Worm (Caenorhabditis elegans) whole organism, L4 larva: ENCODE data around the gene srw-24.

Experiments
- D1046.2 ChIP-seq: fragments of 200-800 bp; sonication (Bioruptor generic); IDR thresholded peaks from 2 replicates; pipeline ENCODE4 v1.3.6; 2022; ENCODE audit warnings: missing genetic modification characterization, missing compliant biosample characterization
- F37D6.2 ChIP-seq: sonication (generic microtip); optimal IDR thresholded peaks from 2 replicates; lab custom pipeline; 2016; ENCODE audit warnings: mild to moderate bottlenecking, missing genetic modification characterization, missing compliant biosample characterization
- F44E2.7 ChIP-seq: fragments of 200-800 bp; sonication (Bioruptor generic); IDR thresholded peaks from 2 replicates; pipeline ENCODE4 v2.1.2; 2022; ENCODE audit warnings: missing genetic modification characterization, missing compliant biosample characterization
- F49E8.2 ChIP-seq: sonication (generic microtip); optimal IDR thresholded peaks from 2 replicates; lab custom pipeline; 2016; ENCODE audit warnings: missing compliant biosample characterization, mild to moderate bottlenecking, missing genetic modification characterization, borderline replicate concordance
- T20F7.1 ChIP-seq: fragments of 200-800 bp; sonication (Bioruptor generic); optimal IDR thresholded peaks from 2 replicates; lab custom pipeline; 2018; ENCODE audit warnings: mild to moderate bottlenecking, missing genetic modification characterization, missing compliant biosample characterization
- T26A8.4 ChIP-seq: fragments of 200-800 bp; sonication (Bioruptor generic); IDR thresholded peaks from 2 replicates; pipeline ENCODE4 v1.3.6; 2022; ENCODE audit warnings: missing genetic modification characterization, missing compliant biosample characterization
- Y5F2A.4 ChIP-seq: fragments of 200-800 bp; sonication (Bioruptor generic); optimal IDR thresholded peaks from 2 replicates; lab custom pipeline; 2018; ENCODE audit warnings: mild to moderate bottlenecking, missing genetic modification characterization, missing compliant biosample characterization
- aha-1 ChIP-seq: fragments of 150-350 bp; peaks from one replicate; lab custom pipeline; 2014; ENCODE audit warnings: missing biosample characterization, missing genetic modification characterization
- aly-2 ChIP-seq: sonication (generic microtip); optimal IDR thresholded peaks from 2 replicates; lab custom pipeline; 2018; ENCODE audit warnings: missing biosample characterization, missing genetic modification characterization
- ama-1 ChIP-seq: fragments of 150-350 bp; optimal IDR thresholded peaks from 2 replicates; lab custom pipeline; 2014; ENCODE audit warnings: inconsistent platforms, mixed read lengths
- arid-1 ChIP-seq: fragments of 200-800 bp; sonication (Bioruptor generic); conservative IDR thresholded peaks from 2 replicates; pipeline ENCODE4 v1.3.6; 2022; ENCODE audit warnings: missing genetic modification reagents, missing genetic modification characterization, missing compliant biosample characterization
- attf-4 ChIP-seq: sonication (generic microtip); optimal IDR thresholded peaks from 3 replicates; lab custom pipeline; 2017; ENCODE audit warnings: missing biosample characterization, missing genetic modification characterization
- ceh-44 ChIP-seq: fragments of 200-800 bp; sonication (Bioruptor generic); IDR thresholded peaks from 2 replicates; pipeline ENCODE4 v1.3.6; 2022; ENCODE audit warnings: missing genetic modification reagents, missing genetic modification characterization, missing compliant biosample characterization
- ceh-62 ChIP-seq: sonication (generic microtip); optimal IDR thresholded peaks from 2 replicates; lab custom pipeline; 2017; ENCODE audit warnings: missing biosample characterization, missing genetic modification characterization
- ces-1 ChIP-seq: fragments of 150-350 bp; sonication (generic microtip); optimal IDR thresholded peaks from 4 replicates; lab custom pipeline; 2014; ENCODE audit warnings: missing biosample characterization, missing genetic modification reagents, missing genetic modification characterization
- ctbp-1 ChIP-seq: fragments of 200-800 bp; sonication (Bioruptor generic); IDR thresholded peaks from 2 replicates; pipeline ENCODE4 v1.3.6; 2022; ENCODE audit warnings: missing genetic modification reagents, missing genetic modification characterization, missing compliant biosample characterization
- dmd-9 ChIP-seq: fragments of 200-800 bp; sonication (Bioruptor generic); IDR thresholded peaks from 2 replicates; pipeline ENCODE4 v1.3.6; 2022; ENCODE audit warnings: missing genetic modification reagents, missing genetic modification characterization, missing compliant biosample characterization
- duxl-1 ChIP-seq: sonication (generic microtip); optimal IDR thresholded peaks from 2 replicates; lab custom pipeline; 2016; ENCODE audit warnings: mild to moderate bottlenecking, missing genetic modification characterization, moderate library complexity, missing compliant biosample characterization; ENCODE audit not compliant: poor library complexity
- egl-27 ChIP-seq: sonication (generic microtip); optimal IDR thresholded peaks from 3 replicates; lab custom pipeline; 2017; ENCODE audit warnings: missing biosample characterization, missing genetic modification reagents, missing genetic modification characterization
- hlh-11 ChIP-seq: fragments of 200-800 bp; sonication (Bioruptor generic); optimal IDR thresholded peaks from 2 replicates; lab custom pipeline; 2018; ENCODE audit warnings: mild to moderate bottlenecking, missing genetic modification characterization, missing compliant biosample characterization
- hlh-30 ChIP-seq: sonication (generic microtip); optimal IDR thresholded peaks from 2 replicates; lab custom pipeline; 2017; ENCODE audit warnings: antibody characterized with exemption, mild to moderate bottlenecking, missing genetic modification characterization, missing compliant biosample characterization; ENCODE audit not compliant: insufficient read depth
- lim-7 ChIP-seq: fragments of 200-800 bp; sonication (Bioruptor generic); IDR thresholded peaks from 2 replicates; pipeline ENCODE4 v1.3.6; 2022; ENCODE audit warnings: missing genetic modification characterization, missing compliant biosample characterization
- lin-1 ChIP-seq: fragments of 200-800 bp; sonication (Bioruptor generic); IDR thresholded peaks from 2 replicates; pipeline ENCODE4 v1.3.6; 2022; ENCODE audit warnings: missing genetic modification reagents, missing genetic modification characterization, missing compliant biosample characterization
- lin-13 ChIP-seq: fragments of 150-350 bp; optimal IDR thresholded peaks from 2 replicates; lab custom pipeline; 2014; ENCODE audit warnings: missing biosample characterization, missing genetic modification reagents, missing genetic modification characterization
- lin-15B ChIP-seq: fragments of 150-350 bp; sonication (generic microtip); optimal IDR thresholded peaks from 3 replicates; lab custom pipeline; 2014; ENCODE audit warnings: missing biosample characterization, missing genetic modification characterization
- lin-29 ChIP-seq: fragments of 200-800 bp; sonication (Bioruptor generic); IDR thresholded peaks from 2 replicates; pipeline ENCODE4 v1.3.6; 2022; ENCODE audit warnings: missing genetic modification reagents, missing genetic modification characterization, missing compliant biosample characterization
- lir-3 ChIP-seq: sonication (generic microtip); optimal IDR thresholded peaks from 2 replicates; lab custom pipeline; 2016; ENCODE audit warnings: mild to moderate bottlenecking, missing genetic modification characterization, missing compliant biosample characterization
- madf-9 ChIP-seq: fragments of 200-800 bp; sonication (Bioruptor generic); conservative IDR thresholded peaks from 2 replicates; pipeline ENCODE4 v1.3.6; 2022; ENCODE audit warnings: missing genetic modification reagents, missing genetic modification characterization, missing compliant biosample characterization
- mdt-29 ChIP-seq: fragments of 200-800 bp; sonication (Bioruptor generic); IDR thresholded peaks from 2 replicates; pipeline ENCODE4 v1.3.6; 2022; ENCODE audit warnings: missing genetic modification reagents, missing genetic modification characterization, missing compliant biosample characterization
- mep-1 ChIP-seq: fragments of 150-350 bp; sonication (generic microtip); optimal IDR thresholded peaks from 3 replicates; lab custom pipeline; 2014; ENCODE audit warnings: missing biosample characterization, missing genetic modification characterization
- mes-2 ChIP-seq: sonication (generic microtip); optimal IDR thresholded peaks from 2 replicates; lab custom pipeline; 2016; ENCODE audit warnings: missing genotype, mild to moderate bottlenecking, missing genetic modification characterization, missing compliant biosample characterization; ENCODE audit not compliant: poor library complexity, severe bottlenecking
- mxl-2 ChIP-seq: fragments of 200-800 bp; sonication (Bioruptor generic); conservative IDR thresholded peaks from 2 replicates; pipeline ENCODE4 v1.3.6; 2022; ENCODE audit warnings: missing genetic modification reagents, missing genetic modification characterization, missing compliant biosample characterization
- mxl-3 ChIP-seq: fragments of 200-800 bp; sonication (Bioruptor generic); optimal IDR thresholded peaks from 2 replicates; lab custom pipeline; 2018; ENCODE audit warnings: mild to moderate bottlenecking, missing genetic modification characterization, missing compliant biosample characterization
- nhr-10 ChIP-seq: fragments of 150-350 bp; optimal IDR thresholded peaks from 2 replicates; lab custom pipeline; 2014; ENCODE audit warnings: missing biosample characterization, missing genetic modification characterization
- nhr-11 ChIP-seq: fragments of 150-350 bp; optimal IDR thresholded peaks from 2 replicates; lab custom pipeline; 2014; ENCODE audit warnings: missing biosample characterization, missing genetic modification characterization
- nhr-237 ChIP-seq: sonication (generic microtip); optimal IDR thresholded peaks from 2 replicates; lab custom pipeline; 2017; ENCODE audit warnings: missing biosample characterization, missing genetic modification characterization
- nhr-25 ChIP-seq: sonication (generic microtip); optimal IDR thresholded peaks from 2 replicates; lab custom pipeline; 2017; ENCODE audit warnings: missing genetic modification characterization, mild to moderate bottlenecking, missing compliant biosample characterization, antibody characterized with exemption, moderate library complexity, borderline replicate concordance; ENCODE audit not compliant: insufficient read depth
- nhr-28 ChIP-seq: fragments of 150-350 bp; optimal IDR thresholded peaks from 2 replicates; lab custom pipeline; 2014; ENCODE audit warnings: missing biosample characterization, missing genetic modification characterization
- nhr-77 ChIP-seq: fragments of 150-350 bp; optimal IDR thresholded peaks from 2 replicates; lab custom pipeline; 2014; ENCODE audit warnings: missing biosample characterization, missing genetic modification characterization
- pha-4 ChIP-seq, 2 experiments: fragments of 150-350 bp in 1 of 2; fragments of 200-800 bp in 1 of 2; sonication (Bioruptor generic) in 1 of 2; IDR thresholded peaks in 1 of 2; optimal IDR thresholded peaks in 1 of 2; 2 replicates each; pipeline versions ENCODE4 v1.3.6 to Lab custom; 2014 to 2022; ENCODE audit warnings: missing genetic modification characterization in 2 of 2, missing genetic modification reagents in 2 of 2, missing biosample characterization in 1 of 2, missing compliant biosample characterization in 1 of 2
- pqm-1 ChIP-seq: sonication (generic microtip); optimal IDR thresholded peaks from 2 replicates; lab custom pipeline; 2017; ENCODE audit warnings: missing biosample characterization, missing genetic modification characterization
- sdz-12 ChIP-seq: fragments of 200-800 bp; sonication (Bioruptor generic); optimal IDR thresholded peaks from 2 replicates; lab custom pipeline; 2018; ENCODE audit warnings: mild to moderate bottlenecking, missing genetic modification characterization, missing compliant biosample characterization
- unc-130 ChIP-seq: sonication (generic microtip); optimal IDR thresholded peaks from 2 replicates; lab custom pipeline; 2016; ENCODE audit warnings: missing genetic modification reagents, missing genetic modification characterization, missing compliant biosample characterization
- unc-62 ChIP-seq, 3 experiments: fragments of 150-350 bp in 1 of 3; sonication (generic microtip); optimal IDR thresholded peaks in 2 of 3; peaks in 1 of 3; 1 replicate in 1 of 3; 2 replicates in 2 of 3; lab custom pipeline; 2014 to 2017; ENCODE audit warnings: missing biosample characterization in 3 of 3, missing genetic modification characterization in 3 of 3, missing genetic modification reagents in 3 of 3, missing genotype in 1 of 3
- vab-7 ChIP-seq: fragments of 200-800 bp; sonication (Bioruptor generic); IDR thresholded peaks from 2 replicates; pipeline ENCODE4 v1.3.6; 2022; ENCODE audit warnings: missing genetic modification reagents, missing genetic modification characterization, missing compliant biosample characterization
- zip-11 ChIP-seq: fragments of 200-800 bp; sonication (Bioruptor generic); IDR thresholded peaks from 2 replicates; pipeline ENCODE4 v1.3.6; 2022; ENCODE audit warnings: missing genetic modification characterization, missing compliant biosample characterization
- ztf-11 ChIP-seq: fragments of 150-350 bp; optimal IDR thresholded peaks from 2 replicates; lab custom pipeline; 2014; ENCODE audit warnings: missing biosample characterization, missing genetic modification characterization
- ztf-7 ChIP-seq: fragments of 150-350 bp; optimal IDR thresholded peaks from 2 replicates; lab custom pipeline; 2014; ENCODE audit warnings: missing biosample characterization, missing genetic modification characterization

The srw-24 gene

DNA sequence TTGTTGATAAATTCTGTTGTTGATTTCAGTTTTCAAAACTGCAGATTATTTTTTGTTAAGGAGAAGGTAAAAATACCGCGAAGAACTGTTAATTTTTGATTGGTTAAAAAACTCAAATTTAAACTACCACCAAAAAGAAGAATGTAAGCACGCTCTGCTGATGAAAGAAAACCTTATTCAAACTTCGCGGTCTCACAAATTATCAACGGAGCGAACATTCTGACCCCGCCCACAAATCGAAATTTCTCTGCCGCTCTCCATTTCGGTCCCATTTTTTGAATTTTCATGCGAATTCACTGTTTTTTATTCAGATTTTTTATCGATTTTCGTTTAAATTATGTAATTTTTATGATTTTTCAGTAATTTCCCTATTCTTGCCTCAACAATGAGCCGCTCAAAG lies 34.2 kb upstream of the srw-24 start, which contains the start of gene cyn-3 (continued):
- TF ChIP-seq attf-4 (tag; lab: Kevin White, UChicago) (no peak), egl-27 (tag; lab: Kevin White, UChicago) (no peak), ceh-44 (GFP tag; lab: Robert Waterston, UW) (no peak), nhr-237 (tag; lab: Kevin White, UChicago) (no peak), arid-1 (GFP tag; lab: Robert Waterston, UW) (peak; percentile 71), lin-29 (GFP tag; lab: Robert Waterston, UW) (no peak), nhr-28 (tag; lab: Kevin White, UChicago) (peak; percentile 59), ces-1 (GFP tag; lab: Kevin White, UChicago) (no peak), F44E2.7 (GFP tag; lab: Robert Waterston, UW) (no peak), hlh-30 (tag; lab: Kevin White, UChicago) (peak; percentile 79), mxl-2 (no peak), nhr-25 (tag; lab: Kevin White, UChicago) (peak; percentile 28), T20F7.1 (GFP tag; lab: Kevin White, UChicago) (peak; percentile 77), ctbp-1 (GFP tag; lab: Robert Waterston, UW) (peak; percentile 67), duxl-1 (tag; lab: Kevin White, UChicago) (peak; percentile 51), madf-9 (GFP tag; lab: Robert Waterston, UW) (no peak), mep-1 (tag; lab: Kevin White, UChicago) (peak; percentile 86), aha-1 (tag; lab: Kevin White, UChicago) (peak; percentile 18), dmd-9 (peak; percentile 59; the same call in 1 of the 2 replicates), mdt-29 (GFP tag; lab: Robert Waterston, UW) (0 out of 2 replicates have a peak, but pooled peaks have one; percentile 20), ztf-11 (tag; lab: Kevin White, UChicago) (no peak), unc-62 (GFP tag; optimal IDR thresholded peaks at IDR 0.05 in 1 of 2; lab: Kevin White, UChicago) (peak in 1 of 2 experiments; percentile 85), unc-62 (tag; optimal IDR thresholded peaks at IDR 0.05; lab: Kevin White, UChicago) (no peak), unc-130 (GFP tag; lab: Kevin White, UChicago) (peak; percentile 31), D1046.2 (no peak), lim-7 (GFP tag; lab: Robert Waterston, UW) (no peak), T26A8.4 (GFP tag; lab: Robert Waterston, UW) (peak; percentile 68), nhr-10 (tag; lab: Kevin White, UChicago) (no peak), F37D6.2 (peak; percentile 45), lin-15B (tag; lab: Kevin White, UChicago) (peak; percentile 46)
- TF ChIP-seq, all 104 proteins: peak for 38

DNA sequence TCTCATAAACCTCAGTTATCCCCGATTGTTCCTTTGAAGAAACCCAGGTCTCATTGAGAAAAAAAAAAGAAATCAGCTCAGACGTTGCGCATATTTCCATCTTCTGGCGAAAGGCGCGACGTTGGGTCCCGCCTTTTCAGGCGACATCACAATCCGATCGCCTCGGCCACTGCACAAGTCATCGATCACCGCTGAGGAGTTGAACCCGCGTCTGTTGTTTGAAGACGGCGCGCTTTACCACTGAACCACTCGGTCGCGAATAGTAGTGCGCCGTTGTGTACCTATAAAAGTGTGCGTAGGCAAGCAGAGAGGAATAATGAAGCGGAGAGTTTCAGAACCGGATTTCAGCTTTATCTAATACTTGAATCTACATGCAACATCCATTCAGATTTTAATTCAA lies 32.9 kb upstream of the srw-24 start, which contains the start of gene Y75B12B.11:
Y75B12B.11 (plus strand) TSS at position 394 of the 400 bp plus-strand sequence.
- peak; percentile 97 for TF ChIP-seq pha-4 (GFP tag; IDR thresholded peaks at IDR 0.05; lab: Robert Waterston, UW)
- no peak for TF ChIP-seq pha-4 (tag; optimal IDR thresholded peaks at IDR 0.05; lab: Kevin White, UChicago)
- TF ChIP-seq lir-3 (tag; lab: Kevin White, UChicago), result peak; percentile 88
- peak; percentile 90 for TF ChIP-seq mxl-2
- TF ChIP-seq Y5F2A.4 (GFP tag; lab: Kevin White, UChicago), result peak; percentile 94
- TF ChIP-seq F44E2.7 (GFP tag; lab: Robert Waterston, UW), result peak; percentile 98
- TF ChIP-seq mes-2, result peak; percentile 93
- TF ChIP-seq nhr-11, result peak; percentile 55
- peak; percentile 81 for TF ChIP-seq mxl-3 (GFP tag; lab: Kevin White, UChicago)
- peak; percentile 58 for TF ChIP-seq nhr-77 (tag; lab: Kevin White, UChicago)
- no peak for TF ChIP-seq egl-27 (tag; lab: Kevin White, UChicago)
- peak; percentile 98 for TF ChIP-seq aha-1 (tag; lab: Kevin White, UChicago)
- TF ChIP-seq nhr-237 (tag; lab: Kevin White, UChicago), result no peak
- TF ChIP-seq zip-11 (GFP tag; lab: Robert Waterston, UW), result peak; percentile 88
- TF ChIP-seq ztf-7 (tag; lab: Kevin White, UChicago), result peak; percentile 42
- TF ChIP-seq hlh-11 (tag; lab: Kevin White, UChicago), result peak; percentile 76
- TF ChIP-seq ctbp-1 (GFP tag; lab: Robert Waterston, UW), result peak; percentile 93
- TF ChIP-seq ceh-62 (tag; lab: Kevin White, UChicago), result no peak
- TF ChIP-seq lin-13 (GFP tag; lab: Kevin White, UChicago), result peak; percentile 93
- no peak for TF ChIP-seq attf-4 (tag; lab: Kevin White, UChicago)
- TF ChIP-seq D1046.2, result peak; percentile 96
- peak; percentile 96 for TF ChIP-seq lin-1 (GFP tag; lab: Robert Waterston, UW)
- TF ChIP-seq duxl-1 (tag; lab: Kevin White, UChicago), result peak; percentile 84
- TF ChIP-seq F49E8.2, result peak; percentile 96
- peak; percentile 92 for TF ChIP-seq aly-2 (tag; lab: Kevin White, UChicago)
- peak; percentile 7 for TF ChIP-seq pqm-1 (tag; lab: Kevin White, UChicago)
- TF ChIP-seq ama-1 (lab: Kevin White, UChicago), result peak; percentile 82
- TF ChIP-seq vab-7 (GFP tag; lab: Robert Waterston, UW), result peak; percentile 98
- peak; percentile 91 for TF ChIP-seq sdz-12 (GFP tag; lab: Kevin White, UChicago)
